Worm (Caenorhabditis elegans) whole organism, midembryonic: Measurements from ENCODE around the gene cisd-1.

Source experiments
- T22C8.4 ChIP-seq: fragments of 200-800 bp; sonication (Bioruptor generic); IDR thresholded peaks from 2 replicates; pipeline ENCODE4 v1.3.6; 2022; ENCODE audit warnings: missing genetic modification characterization, missing compliant biosample characterization
- cog-1 ChIP-seq: sonication (generic microtip); optimal IDR thresholded peaks from 2 replicates; lab custom pipeline; 2016; ENCODE audit warnings: missing genetic modification characterization, missing compliant biosample characterization
- flt-1 ChIP-seq: fragments of 200-800 bp; sonication (Bioruptor generic); IDR thresholded peaks from 2 replicates; pipeline ENCODE4 v1.3.6; 2022; ENCODE audit warnings: missing genetic modification characterization, missing compliant biosample characterization
- klf-2 ChIP-seq: fragments of 200-800 bp; sonication (Bioruptor generic); conservative IDR thresholded peaks from 2 replicates; pipeline ENCODE4 v1.3.6; 2022; ENCODE audit warnings: missing genetic modification reagents, missing genetic modification characterization, missing compliant biosample characterization
- med-1 ChIP-seq: sonication (generic microtip); optimal IDR thresholded peaks from 2 replicates; lab custom pipeline; 2017; ENCODE audit warnings: missing genetic modification characterization, mild to moderate bottlenecking, missing compliant biosample characterization, antibody characterized with exemption, missing genetic modification reagents; ENCODE audit not compliant: insufficient read depth
- ztf-23 ChIP-seq: fragments of 200-800 bp; sonication (Bioruptor generic); IDR thresholded peaks from 2 replicates; pipeline ENCODE4 v1.3.6; 2022; ENCODE audit warnings: missing genetic modification reagents, missing genetic modification characterization, missing compliant biosample characterization
- ztf-29 ChIP-seq: fragments of 200-800 bp; sonication (Bioruptor generic); IDR thresholded peaks from 2 replicates; pipeline ENCODE4 v1.3.6; 2022; ENCODE audit warnings: missing genetic modification reagents, missing genetic modification characterization, missing compliant biosample characterization

ce11 chrII:11467541-11467940 is 1.9 kb downstream of the cisd-1 start, which contains the start of gene klp-17:
- TF ChIP-seq ztf-29 (GFP tag; lab: Robert Waterston, UW) (no peak), klf-2 (GFP tag; lab: Robert Waterston, UW) (no peak), T22C8.4 (GFP tag; lab: Robert Waterston, UW) (no peak), med-1 (GFP tag; lab: Kevin White, UChicago) (no peak), cog-1 (tag; lab: Kevin White, UChicago) (no peak), flt-1 (no peak), ztf-23 (GFP tag; lab: Robert Waterston, UW) (no peak)
